Fruit fly (Drosophila melanogaster): ENCODE results near the gene CG31909.

CG31909 gene

DNA sequence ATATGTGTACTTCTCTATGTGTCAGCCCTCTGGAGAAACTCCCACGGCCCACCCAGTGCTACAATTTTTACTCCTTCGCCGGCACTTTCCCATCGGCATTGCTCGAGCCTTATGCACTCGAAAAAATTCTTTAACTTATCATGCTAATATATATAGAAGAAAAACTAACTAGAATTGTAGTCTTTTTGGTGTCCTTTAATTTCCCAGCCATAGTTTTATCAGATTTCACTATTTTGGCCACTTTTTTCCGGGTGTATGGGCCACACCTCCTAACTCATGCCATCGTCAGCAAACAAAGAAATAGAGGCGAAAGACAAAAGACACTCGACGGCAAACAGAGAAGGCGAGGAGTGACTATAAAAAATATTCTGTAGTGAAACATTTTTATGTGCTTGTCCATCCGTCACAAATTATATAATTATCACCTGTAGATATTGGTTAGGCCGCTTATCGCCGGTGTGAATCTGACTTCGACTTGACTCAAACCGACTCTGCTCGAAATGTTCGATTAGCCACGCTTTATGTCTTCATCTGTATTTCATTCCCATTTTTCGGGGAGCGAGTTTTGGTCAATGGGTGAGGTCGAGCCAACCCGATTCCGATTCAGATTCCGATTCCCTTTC lies 41.5 kb downstream of the CG31909 start (continued):
- TF ChIP-seq CG10366 (GFP tag; IDR thresholded peaks at IDR 0.05) = peak; percentile 38
- peak; percentile 47 for TF ChIP-seq CG1603 (tag; optimal IDR thresholded peaks at IDR 0.05)
- TF ChIP-seq CG2202 (tag; optimal IDR thresholded peaks at IDR 0.05) = peak; percentile 5
- TF ChIP-seq Dll (GFP tag; IDR thresholded peaks at IDR 0.05; ENCODE audit: partially characterized antibody) = no peak
- no peak for TF ChIP-seq slp2 (GFP tag; optimal IDR thresholded peaks at IDR 0.05)
- TF ChIP-seq odd (GFP tag; optimal IDR thresholded peaks at IDR 0.05) = no peak
- peak; percentile 43; the same call in 1 of the 3 replicates for TF ChIP-seq otp (GFP tag; IDR thresholded peaks at IDR 0.05)
- peak; percentile 7 for TF ChIP-seq fd96Cb (tag; optimal IDR thresholded peaks at IDR 0.05)
- no peak for TF ChIP-seq NC2β (GFP tag; optimal IDR thresholded peaks at IDR 0.05)
- no peak for TF ChIP-seq Oaz (GFP tag; IDR thresholded peaks at IDR 0.05)
- TF ChIP-seq br (optimal IDR thresholded peaks at IDR 0.05) = no peak
- no peak for TF ChIP-seq sug (tag; optimal IDR thresholded peaks at IDR 0.05)
- no peak for TF ChIP-seq CG31224 (GFP tag; IDR thresholded peaks at IDR 0.05)
- no peak for TF ChIP-seq H2.0 (GFP tag; IDR thresholded peaks at IDR 0.05)
- TF ChIP-seq slbo (GFP tag; IDR thresholded peaks at IDR 0.05) = peak; percentile 21; the same call in 1 of the 2 replicates
- no peak for TF ChIP-seq CG10565 (GFP tag; optimal IDR thresholded peaks at IDR 0.05)
- no peak for TF ChIP-seq CG18764 (GFP tag; optimal IDR thresholded peaks at IDR 0.05)
- no peak for TF ChIP-seq CG2678 (tag; optimal IDR thresholded peaks at IDR 0.05)
- no peak for TF ChIP-seq wek (GFP tag; optimal IDR thresholded peaks at IDR 0.05)
- TF ChIP-seq h (optimal IDR thresholded peaks at IDR 0.05) = no peak
- no peak for TF ChIP-seq CG12104 (GFP tag; optimal IDR thresholded peaks at IDR 0.05)
- peak; percentile 60; the same call in 1 of the 3 replicates for TF ChIP-seq ci (GFP tag; IDR thresholded peaks at IDR 0.05)
- peak; percentile 66 for TF ChIP-seq dmrt11E (tag; optimal IDR thresholded peaks at IDR 0.05)
- TF ChIP-seq CG14014 (GFP tag; IDR thresholded peaks at IDR 0.05) = no peak
- no peak for TF ChIP-seq NFAT (GFP tag; IDR thresholded peaks at IDR 0.05)
- no peak for TF ChIP-seq corto (GFP tag; optimal IDR thresholded peaks at IDR 0.05)
- no peak for TF ChIP-seq Lhr (GFP tag; optimal IDR thresholded peaks at IDR 0.05)
- TF ChIP-seq al (GFP tag; IDR thresholded peaks at IDR 0.05) = no peak
- TF ChIP-seq CG16813 (GFP tag; IDR thresholded peaks at IDR 0.05; ENCODE audit: partially characterized antibody) = no peak
- no peak for TF ChIP-seq aop (GFP tag; IDR thresholded peaks at IDR 0.05)
- TF ChIP-seq CG8924 (tag; optimal IDR thresholded peaks at IDR 0.05) = peak; percentile 5
- no peak for TF ChIP-seq Sry-δ (GFP tag; optimal IDR thresholded peaks at IDR 0.05)
- no peak for TF ChIP-seq CG34422 (GFP tag; IDR thresholded peaks at IDR 0.05)
- TF ChIP-seq HLH4C (GFP tag; IDR thresholded peaks at IDR 0.05; ENCODE audit: partially characterized antibody) = no peak
- no peak for TF ChIP-seq dati (GFP tag; IDR thresholded peaks at IDR 0.05)
- TF ChIP-seq zfh1 (GFP tag; IDR thresholded peaks at IDR 0.05) = peak; percentile 71; the same call in 2 of the 3 replicates
- TF ChIP-seq CG17829 (tag; optimal IDR thresholded peaks at IDR 0.05) = peak; percentile 14
- TF ChIP-seq stc (GFP tag; IDR thresholded peaks at IDR 0.05) = no peak
- TF ChIP-seq Bdp1 (GFP tag; optimal IDR thresholded peaks at IDR 0.05) = no peak
- TF ChIP-seq CG8281 (tag; optimal IDR thresholded peaks at IDR 0.05) = no peak
- TF ChIP-seq CG2875 (GFP tag; optimal IDR thresholded peaks at IDR 0.05) = no peak
- no peak for TF ChIP-seq CG1832 (GFP tag; optimal IDR thresholded peaks at IDR 0.05)
- TF ChIP-seq CG11504 (tag; optimal IDR thresholded peaks at IDR 0.05) = peak; percentile 13
- no peak for TF ChIP-seq kni (GFP tag; optimal IDR thresholded peaks at IDR 0.05)
- TF ChIP-seq mam (GFP tag; optimal IDR thresholded peaks at IDR 0.05) = no peak
- TF ChIP-seq CG7357 (GFP tag; IDR thresholded peaks at IDR 0.05) = no peak
- peak; percentile 4 for TF ChIP-seq Six4 (GFP tag; optimal IDR thresholded peaks at IDR 0.05)
- TF ChIP-seq Fer3 (tag; optimal IDR thresholded peaks at IDR 0.05) = no peak
- TF ChIP-seq tin (GFP tag; optimal IDR thresholded peaks at IDR 0.05) = peak; percentile 23
- TF ChIP-seq tna (GFP tag; IDR thresholded peaks at IDR 0.05; ENCODE audit: partially characterized antibody) = no peak
- no peak for TF ChIP-seq toy (GFP tag; IDR thresholded peaks at IDR 0.05)
